Worm (Caenorhabditis elegans): ENCODE measurements around the gene C56C10.7.

- TF ChIP-seq unc-120 (tag; optimal IDR thresholded peaks at IDR 0.05; ENCODE audit: poor library complexity, severe bottlenecking) (no peak), sem-2 (GFP tag; optimal IDR thresholded peaks at IDR 0.05) (no peak), nhr-12 (tag; optimal IDR thresholded peaks at IDR 0.05) (no peak), nhr-28 (tag; optimal IDR thresholded peaks at IDR 0.05) (no peak), blmp-1 (tag; optimal IDR thresholded peaks at IDR 0.05) (no peak)
These were observed 25.0 kb downstream of the C56C10.7 start for ce11 chrII:6562203-6562867.

Measured in whole organism, mixed stage, embryonic.